Fruit fly (Drosophila melanogaster): ENCODE data around the gene CG31516.

Gene CG31516

dm6 chr3R:4197055-4197454, 22.9 kb downstream of the CG31516 start, which contains the start of gene beta-Man (continued):
- no peak for TF ChIP-seq CG15011 (GFP tag; optimal IDR thresholded peaks at IDR 0.05)

DNA sequence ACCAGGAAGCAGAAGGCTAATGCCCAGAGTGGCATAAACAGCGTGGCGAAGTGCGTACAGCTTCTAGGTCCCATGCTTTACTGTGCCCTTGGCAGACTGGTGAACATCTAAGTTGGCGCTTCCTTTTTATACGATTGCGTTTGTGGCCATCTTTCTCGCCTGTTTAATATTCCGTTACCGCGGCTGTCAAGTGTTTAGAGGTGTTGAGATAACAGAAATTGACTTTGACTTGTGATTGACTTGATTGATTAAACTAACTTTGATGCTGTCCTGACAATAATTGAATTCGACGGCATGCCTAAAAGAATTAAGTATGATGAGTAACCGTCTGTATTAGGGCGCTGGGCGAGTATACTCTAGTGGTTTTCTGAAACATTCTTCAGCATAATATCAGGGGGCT, 29.8 kb downstream of the CG31516 start, which contains the start of gene Dsk:
Dsk (minus strand) TSS at position 101 of the 400 bp plus-strand sequence.
- TF ChIP-seq esg (GFP tag; conservative IDR thresholded peaks at IDR 0.05) = 0 out of 2 replicates have a peak, but pooled peaks have one; percentile 8
- no peak for TF ChIP-seq CG31365 (tag; optimal IDR thresholded peaks at IDR 0.05)

- TF ChIP-seq CG18764 (GFP tag; optimal IDR thresholded peaks at IDR 0.05) (no peak), rib (GFP tag; IDR thresholded peaks at IDR 0.05) (peak; percentile 31; the same call in 1 of the 2 replicates), Eip74EF (GFP tag; optimal IDR thresholded peaks at IDR 0.05) (peak in 1 of 2 experiments; percentile 82), CG10543 (GFP tag; optimal IDR thresholded peaks at IDR 0.05) (peak; percentile 61), tna (GFP tag; IDR thresholded peaks at IDR 0.05; ENCODE audit: partially characterized antibody) (peak; percentile 17; the same call in 1 of the 2 replicates), CG12769 (tag; optimal IDR thresholded peaks at IDR 0.05) (peak; percentile 62), lab (GFP tag; optimal IDR thresholded peaks at IDR 0.05) (peak; percentile 10), CG13894 (tag; optimal IDR thresholded peaks at IDR 0.05) (peak; percentile 91), sr (GFP tag; IDR thresholded peaks at IDR 0.05) (no peak), phol (tag; optimal IDR thresholded peaks at IDR 0.05) (peak; percentile 37), cg (GFP tag; optimal IDR thresholded peaks at IDR 0.05) (peak; percentile 72), CG8290 (GFP tag; optimal IDR thresholded peaks at IDR 0.05) (no peak), CG8290 (tag; optimal IDR thresholded peaks at IDR 0.05) (peak in 1 of 2 experiments; percentile 43), amos (GFP tag; IDR thresholded peaks at IDR 0.05; ENCODE audit: partially characterized antibody) (peak; percentile 33), Opbp (GFP tag; IDR thresholded peaks at IDR 0.05; ENCODE audit: partially characterized antibody) (0 out of 3 replicates have a peak, but pooled peaks have one; percentile 4), nom (GFP tag; optimal IDR thresholded peaks at IDR 0.05) (peak; percentile 42), CG12744 (GFP tag; optimal IDR thresholded peaks at IDR 0.05) (no peak), Nf-YA (GFP tag; IDR thresholded peaks at IDR 0.05) (no peak), sd (tag; optimal IDR thresholded peaks at IDR 0.05) (peak; percentile 100), Hr51 (GFP tag; optimal IDR thresholded peaks at IDR 0.05) (no peak), sug (tag; optimal IDR thresholded peaks at IDR 0.05) (peak; percentile 83), pros (GFP tag; optimal IDR thresholded peaks at IDR 0.05) (peak; percentile 79), CTCF (GFP tag; optimal IDR thresholded peaks at IDR 0.05) (peak; percentile 92), insv (GFP tag; optimal IDR thresholded peaks at IDR 0.05) (no peak), Bgb (GFP tag; IDR thresholded peaks at IDR 0.05; ENCODE audit: partially characterized antibody) (peak; percentile 49), Lhr (GFP tag; optimal IDR thresholded peaks at IDR 0.05) (peak; percentile 51), Med (GFP tag) (peak; percentile 27), Hmr (GFP tag; optimal IDR thresholded peaks at IDR 0.05) (peak; percentile 35), fu2 (GFP tag; optimal IDR thresholded peaks at IDR 0.05) (no peak)
Measured at dm6 chr3R:4186820-4187540, 33.0 kb downstream of the CG31516 start.

DNA sequence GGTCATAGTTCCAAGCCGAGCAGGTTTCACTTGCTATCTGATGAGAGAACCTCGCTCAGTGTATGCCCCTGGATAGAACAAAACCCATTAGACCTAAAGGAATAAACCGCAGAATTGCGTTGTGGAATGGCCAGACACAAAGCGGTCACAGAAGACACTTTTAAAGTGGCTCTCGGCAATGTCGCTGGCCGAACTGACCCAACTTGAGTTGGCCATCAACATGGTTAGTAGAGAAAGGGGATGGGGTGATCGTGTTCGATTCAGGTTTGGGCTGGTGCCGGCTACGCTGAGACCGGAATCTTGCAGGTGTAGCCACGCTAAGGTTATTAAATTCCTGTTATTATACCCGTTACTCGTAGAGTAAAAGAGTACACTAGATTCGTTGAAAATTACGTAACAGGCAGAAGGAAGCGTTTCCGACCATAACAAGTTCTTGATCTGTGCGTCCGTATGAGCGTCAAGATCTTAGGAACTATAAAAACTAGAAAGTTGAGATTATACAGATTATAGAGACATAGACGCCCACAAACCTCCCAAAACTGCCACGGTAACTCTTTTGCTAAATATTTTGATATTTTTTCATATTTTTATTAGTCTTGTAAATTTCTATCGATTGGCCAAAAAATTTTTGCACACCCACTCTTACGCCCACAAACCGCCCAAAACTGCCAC, 39.3 kb downstream of the CG31516 start:
- TF ChIP-seq caup (GFP tag; optimal IDR thresholded peaks at IDR 0.05; ENCODE audit: severe bottlenecking) = no peak
- TF ChIP-seq en (GFP tag; optimal IDR thresholded peaks at IDR 0.05) = no peak
- no peak for TF ChIP-seq Doc3 (GFP tag; IDR thresholded peaks at IDR 0.05; ENCODE audit: partially characterized antibody)
- no peak for TF ChIP-seq CG14441 (GFP tag; IDR thresholded peaks at IDR 0.05)
- no peak for TF ChIP-seq jigr1 (GFP tag; IDR thresholded peaks at IDR 0.05)
- TF ChIP-seq CG3281 (GFP tag; optimal IDR thresholded peaks at IDR 0.05) = no peak
- TF ChIP-seq dati (GFP tag; IDR thresholded peaks at IDR 0.05) = no peak
- TF ChIP-seq CG13894 (tag; optimal IDR thresholded peaks at IDR 0.05) = no peak
- TF ChIP-seq Fer1 (GFP tag; optimal IDR thresholded peaks at IDR 0.05) = no peak
- no peak for TF ChIP-seq Elba2 (GFP tag; optimal IDR thresholded peaks at IDR 0.05)
- TF ChIP-seq CG2199 (GFP tag; IDR thresholded peaks at IDR 0.05) = peak; percentile 50; the same call in 1 of the 3 replicates
- no peak for TF ChIP-seq CG6654 (GFP tag; optimal IDR thresholded peaks at IDR 0.05)
- no peak for TF ChIP-seq CG9215 (GFP tag; IDR thresholded peaks at IDR 0.05)
